Worm (Caenorhabditis elegans): ENCODE measurements around the gene hrpl-1.

hrpl-1 gene

ce11 chrII:6926488-6926887 is 28.0 kb downstream of the hrpl-1 start:
- TF ChIP-seq mef-2 (tag; optimal IDR thresholded peaks at IDR 0.05), result no peak
- peak; percentile 56 for TF ChIP-seq nhr-77 (tag; optimal IDR thresholded peaks at IDR 0.05)
- peak; percentile 1 for TF ChIP-seq C16A3.4 (tag; optimal IDR thresholded peaks at IDR 0.05)
- peak; percentile 79 for TF ChIP-seq fkh-8 (tag; optimal IDR thresholded peaks at IDR 0.05)
- TF ChIP-seq snpc-4 (tag; optimal IDR thresholded peaks at IDR 0.05), result no peak
- peak; percentile 67 for TF ChIP-seq jun-1 (tag; optimal IDR thresholded peaks at IDR 0.05)
- TF ChIP-seq hlh-17 (GFP tag; optimal IDR thresholded peaks at IDR 0.05; ENCODE audit: borderline replicate concordance), result no peak
- TF ChIP-seq nhr-47 (tag; optimal IDR thresholded peaks at IDR 0.05), result peak; percentile 56
- TF ChIP-seq ets-5 (GFP tag; IDR thresholded peaks at IDR 0.05), result no peak
- peak; percentile 21 for TF ChIP-seq ama-1 (optimal IDR thresholded peaks at IDR 0.05)
- no peak for TF ChIP-seq ceh-8 (GFP tag; optimal IDR thresholded peaks at IDR 0.05)
- peak; percentile 34 for TF ChIP-seq unc-130 (tag; optimal IDR thresholded peaks at IDR 0.05)
- no peak for TF ChIP-seq grh-1 (GFP tag; IDR thresholded peaks at IDR 0.05)
- TF ChIP-seq lin-35 (GFP tag; optimal IDR thresholded peaks at IDR 0.05), result peak; percentile 56 to 57
- no peak for TF ChIP-seq pag-3 (tag; optimal IDR thresholded peaks at IDR 0.05; ENCODE audit: borderline replicate concordance, insufficient read depth)
- TF ChIP-seq vab-15 (tag; optimal IDR thresholded peaks at IDR 0.05), result no peak
- TF ChIP-seq sptf-1 (tag; optimal IDR thresholded peaks at IDR 0.05), result no peak
- TF ChIP-seq dsc-1 (tag; optimal IDR thresholded peaks at IDR 0.05), result no peak
- no peak for TF ChIP-seq ztf-11 (tag; optimal IDR thresholded peaks at IDR 0.05)
- TF ChIP-seq elt-3 (tag; optimal IDR thresholded peaks at IDR 0.05), result peak in 2 of 6 experiments; percentile 33 to 44
- TF ChIP-seq ces-1 (GFP tag; optimal IDR thresholded peaks at IDR 0.05), result no peak
- TF ChIP-seq fkh-4 (tag; optimal IDR thresholded peaks at IDR 0.05; ENCODE audit: borderline replicate concordance), result no peak
- no peak for TF ChIP-seq lin-39 (tag; optimal IDR thresholded peaks at IDR 0.05)
- TF ChIP-seq fkh-10 (GFP tag; optimal IDR thresholded peaks at IDR 0.05), result peak; percentile 59
- TF ChIP-seq nhr-12 (tag; optimal IDR thresholded peaks at IDR 0.05), result no peak
- no peak for TF ChIP-seq zip-4 (GFP tag; optimal IDR thresholded peaks at IDR 0.05)
- TF ChIP-seq zag-1 (tag; optimal IDR thresholded peaks at IDR 0.05), result no peak
- TF ChIP-seq nhr-84 (tag; optimal IDR thresholded peaks at IDR 0.05), result no peak
- TF ChIP-seq unc-98 (GFP tag; IDR thresholded peaks at IDR 0.05), result no peak
- TF ChIP-seq dpl-1 (GFP tag; optimal IDR thresholded peaks at IDR 0.05), result peak; percentile 29 to 51 (median 32)
- no peak for TF ChIP-seq unc-30 (tag; optimal IDR thresholded peaks at IDR 0.05)
- peak; percentile 39 for TF ChIP-seq unc-86 (tag; optimal IDR thresholded peaks at IDR 0.05)
- no peak for TF ChIP-seq alr-1 (tag; optimal IDR thresholded peaks at IDR 0.05; ENCODE audit: borderline replicate concordance)
- no peak for TF ChIP-seq sup-37 (GFP tag; optimal IDR thresholded peaks at IDR 0.05)
- TF ChIP-seq mdl-1 (tag; optimal IDR thresholded peaks at IDR 0.05), result peak in 1 of 2 experiments; percentile 67
- peak; percentile 32 for TF ChIP-seq egl-13 (tag; optimal IDR thresholded peaks at IDR 0.05)
- TF ChIP-seq ztf-4 (tag; optimal IDR thresholded peaks at IDR 0.05), result no peak
- TF ChIP-seq efl-3 (GFP tag; optimal IDR thresholded peaks at IDR 0.05), result no peak
- no peak for TF ChIP-seq sox-4 (tag; optimal IDR thresholded peaks at IDR 0.05)
- peak; percentile 84 for TF ChIP-seq mep-1 (tag; optimal IDR thresholded peaks at IDR 0.05)
- no peak for TF ChIP-seq ceh-63 (GFP tag; optimal IDR thresholded peaks at IDR 0.05)
- peak; percentile 76 for TF ChIP-seq skn-1 (tag; optimal IDR thresholded peaks at IDR 0.05)
- peak; percentile 26 to 77 for TF ChIP-seq lsy-2 (tag; optimal IDR thresholded peaks at IDR 0.05)
- peak; percentile 40 for TF ChIP-seq xbp-1 (tag; optimal IDR thresholded peaks at IDR 0.05)
- no peak for TF ChIP-seq pax-3 (tag; optimal IDR thresholded peaks at IDR 0.05)
- no peak for TF ChIP-seq nhr-28 (tag; optimal IDR thresholded peaks at IDR 0.05)
- TF ChIP-seq tbx-2 (tag; optimal IDR thresholded peaks at IDR 0.05), result peak; percentile 50
- TF ChIP-seq aha-1 (tag; optimal IDR thresholded peaks at IDR 0.05), result no peak
- TF ChIP-seq nhr-11 (tag; optimal IDR thresholded peaks at IDR 0.05), result no peak
- TF ChIP-seq efl-1 (optimal IDR thresholded peaks at IDR 0.05), result peak; percentile 59 to 74
- peak; percentile 39 to 93 for TF ChIP-seq efl-1 (GFP tag; optimal IDR thresholded peaks at IDR 0.05 in 1 of 2)
- TF ChIP-seq nhr-76 (tag; optimal IDR thresholded peaks at IDR 0.05), result no peak
- no peak for TF ChIP-seq ceh-88 (GFP tag; IDR thresholded peaks at IDR 0.05)
- no peak for TF ChIP-seq F16B12.6 (tag; optimal IDR thresholded peaks at IDR 0.05)

Data from whole organism, L1 larva.